Worm (Caenorhabditis elegans): ENCODE data around the gene glt-4.

glt-4 gene

DNA sequence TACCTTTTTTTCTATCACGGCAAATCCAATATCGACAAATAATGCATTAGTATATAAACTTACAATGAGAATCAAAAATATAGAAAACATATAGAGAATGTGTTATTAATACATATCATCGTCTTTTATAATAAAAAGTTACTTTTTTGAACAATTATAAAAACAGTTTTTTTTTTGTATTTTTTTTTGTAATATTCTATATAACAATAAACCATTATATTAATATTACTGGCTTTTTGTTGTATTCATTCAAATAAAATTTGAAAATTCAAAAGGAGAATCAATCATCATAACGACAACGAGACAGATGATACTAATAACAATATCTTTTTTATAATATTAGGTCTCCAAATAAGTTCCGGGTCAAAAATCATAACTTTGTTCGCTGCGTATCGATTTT lies 34.3 kb downstream of the glt-4 start, which contains the start of gene K10C2.8:
Gene K10C2.8, minus strand, starts transcription at position 101 of the 400 bp plus-strand sequence.
- TF ChIP-seq ceh-18 (tag; optimal IDR thresholded peaks at IDR 0.05) (no peak), hlh-30 (tag; optimal IDR thresholded peaks at IDR 0.05; ENCODE audit: insufficient read depth) (no peak), sox-4 (tag; optimal IDR thresholded peaks at IDR 0.05) (no peak), pag-3 (tag; optimal IDR thresholded peaks at IDR 0.05; ENCODE audit: borderline replicate concordance) (no peak), hlh-6 (tag; optimal IDR thresholded peaks at IDR 0.05) (no peak), ceh-45 (GFP tag; IDR thresholded peaks at IDR 0.05) (no peak), ama-1 (optimal IDR thresholded peaks at IDR 0.05) (no peak), zip-5 (tag; optimal IDR thresholded peaks at IDR 0.05) (no peak), lim-6 (tag; optimal IDR thresholded peaks at IDR 0.05) (no peak), ceh-22 (tag; optimal IDR thresholded peaks at IDR 0.05) (no peak), elt-4 (tag; optimal IDR thresholded peaks at IDR 0.05) (no peak), gmeb-2 (tag; optimal IDR thresholded peaks at IDR 0.05) (no peak), unc-3 (GFP tag; conservative IDR thresholded peaks at IDR 0.05) (no peak), unc-3 (tag; optimal IDR thresholded peaks at IDR 0.05) (no peak), ceh-9 (tag; optimal IDR thresholded peaks at IDR 0.05) (no peak), hlh-13 (GFP tag; optimal IDR thresholded peaks at IDR 0.05) (no peak), fax-1 (tag; optimal IDR thresholded peaks at IDR 0.05) (no peak)

ce11 chrX:6440464-6440863 lies 37.2 kb downstream of the glt-4 start, which contains the start of gene K10C2.14:
Gene K10C2.14 (minus strand): TSS chrX:6440564.
- TF ChIP-seq pax-1 (tag; optimal IDR thresholded peaks at IDR 0.05) (no peak), F13H6.1 (tag; optimal IDR thresholded peaks at IDR 0.05) (no peak), ceh-22 (tag; optimal IDR thresholded peaks at IDR 0.05) (no peak), ets-4 (tag; optimal IDR thresholded peaks at IDR 0.05) (no peak), ref-2 (tag; optimal IDR thresholded peaks at IDR 0.05) (no peak), ama-1 (optimal IDR thresholded peaks at IDR 0.05) (no peak), T23F11.4 (GFP tag; optimal IDR thresholded peaks at IDR 0.05) (no peak), rnt-1 (tag; optimal IDR thresholded peaks at IDR 0.05) (no peak), lim-6 (tag; optimal IDR thresholded peaks at IDR 0.05) (no peak), ceh-9 (tag; optimal IDR thresholded peaks at IDR 0.05) (no peak), hlh-8 (tag; optimal IDR thresholded peaks at IDR 0.05) (no peak), elt-4 (tag; optimal IDR thresholded peaks at IDR 0.05) (no peak), nhr-11 (tag; optimal IDR thresholded peaks at IDR 0.05) (no peak), ceh-2 (tag; optimal IDR thresholded peaks at IDR 0.05) (no peak)

ce11 chrX:6443373-6443772 lies 40.2 kb downstream of the glt-4 start, which contains the start of gene K10C2.7:
Gene K10C2.7 (minus strand): TSS chrX:6443473.
- TF ChIP-seq lin-11 (tag; optimal IDR thresholded peaks at IDR 0.05) = no peak
- no peak for TF ChIP-seq hlh-8 (tag; optimal IDR thresholded peaks at IDR 0.05)
- TF ChIP-seq pax-1 (tag; optimal IDR thresholded peaks at IDR 0.05) = no peak
- TF ChIP-seq elt-4 (tag; optimal IDR thresholded peaks at IDR 0.05) = no peak
- no peak for TF ChIP-seq pqm-1 (tag; optimal IDR thresholded peaks at IDR 0.05)
- no peak for TF ChIP-seq tbx-2 (tag; optimal IDR thresholded peaks at IDR 0.05)
- no peak for TF ChIP-seq gmeb-2 (tag; optimal IDR thresholded peaks at IDR 0.05)
- no peak for TF ChIP-seq ceh-6 (GFP tag; optimal IDR thresholded peaks at IDR 0.05)
- TF ChIP-seq unc-86 (tag; optimal IDR thresholded peaks at IDR 0.05) = no peak
- no peak for TF ChIP-seq ceh-31 (tag; optimal IDR thresholded peaks at IDR 0.05)
- no peak for TF ChIP-seq sox-4 (tag; optimal IDR thresholded peaks at IDR 0.05)
- no peak for TF ChIP-seq F13H6.1 (tag; optimal IDR thresholded peaks at IDR 0.05)
- no peak for TF ChIP-seq ets-4 (tag; optimal IDR thresholded peaks at IDR 0.05)
- no peak for TF ChIP-seq K02D7.2 (tag; optimal IDR thresholded peaks at IDR 0.05)

DNA sequence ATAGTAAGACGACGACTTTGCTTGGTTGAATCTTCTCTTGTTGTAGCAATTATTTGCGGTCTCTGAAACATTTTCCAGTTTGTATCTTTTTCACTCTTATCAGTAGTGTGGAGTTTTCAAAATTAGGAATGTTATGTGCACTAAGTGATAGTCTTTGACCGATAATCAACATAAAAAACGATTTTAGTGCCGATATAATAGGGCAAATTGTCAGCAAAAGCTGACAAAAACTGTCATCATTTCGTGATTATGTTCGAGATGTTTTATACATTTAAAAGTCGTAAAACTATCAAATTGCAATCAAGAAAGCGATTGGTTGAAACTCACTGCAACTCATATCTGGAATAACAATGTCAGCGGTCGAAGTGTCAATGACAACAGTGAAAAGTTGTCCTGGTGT lies 42.0 kb downstream of the glt-4 start:
- TF ChIP-seq nfya-1 (tag; optimal IDR thresholded peaks at IDR 0.05) (no peak), npax-4 (tag; optimal IDR thresholded peaks at IDR 0.05) (no peak)

DNA sequence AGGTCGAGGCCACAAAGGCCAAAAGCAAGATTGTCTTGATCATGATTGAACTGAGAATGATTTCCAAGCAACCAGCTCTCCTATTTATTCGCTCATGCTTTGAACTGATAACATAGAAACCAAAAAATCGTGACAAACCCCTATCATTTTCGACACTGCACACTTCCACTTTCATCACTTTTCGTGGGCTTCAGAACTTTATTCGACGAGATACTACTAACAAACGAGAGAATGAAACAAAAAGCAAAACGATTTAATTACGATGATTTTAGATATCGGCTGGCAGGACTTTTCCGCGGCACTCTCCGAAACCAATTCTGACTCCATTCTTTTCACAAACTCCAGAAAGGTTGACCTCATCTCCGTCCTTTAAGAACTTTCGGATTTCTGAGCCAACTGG lies 43.3 kb downstream of the glt-4 start, which contains the start of gene asp-14:
Gene asp-14, minus strand, starts transcription at position 101 of the 400 bp plus-strand sequence.
- no peak for TF ChIP-seq K09A11.1 (tag; optimal IDR thresholded peaks at IDR 0.05; ENCODE audit: insufficient read depth)
